Fruit fly (Drosophila melanogaster) Kc167 (cell line): Measurements from ENCODE around the gene CG15818.

ENCODE experiments used
- Myc ChIP-seq: fragments of >200 bp; optimal IDR thresholded peaks from 2 replicates; lab custom pipeline; 2017; ENCODE audit warnings: missing external identifiers
- Sin3A ChIP-seq: fragments of >200 bp; optimal IDR thresholded peaks from 2 replicates; lab custom pipeline; 2018; ENCODE audit warnings: missing external identifiers
- h ChIP-seq: fragments of >200 bp; optimal IDR thresholded peaks from 3 replicates; lab custom pipeline; 2018; ENCODE audit warnings: missing external identifiers
- insv ChIP-seq: fragments of >200 bp; optimal IDR thresholded peaks from 3 replicates; lab custom pipeline; 2018; ENCODE audit warnings: missing external identifiers
- psq ChIP-seq: fragments of >200 bp; optimal IDR thresholded peaks from 2 replicates; lab custom pipeline; 2017; ENCODE audit warnings: missing external identifiers
- ttk ChIP-seq: sonication (Bioruptor generic); optimal IDR thresholded peaks from 2 replicates; lab custom pipeline; 2017; ENCODE audit warnings: missing external identifiers

The CG15818 gene

dm6 chr2L:7433957-7434736 is 23.4 kb downstream of the CG15818 start:
- TF ChIP-seq Sin3A (lab: Kevin White, UChicago) (no peak), psq (lab: Kevin White, UChicago) (no peak), h (no peak), insv (lab: Kevin White, UChicago) (no peak), ttk (lab: Kevin White, UChicago) (no peak), Myc (lab: Kevin White, UChicago) (no peak)

DNA sequence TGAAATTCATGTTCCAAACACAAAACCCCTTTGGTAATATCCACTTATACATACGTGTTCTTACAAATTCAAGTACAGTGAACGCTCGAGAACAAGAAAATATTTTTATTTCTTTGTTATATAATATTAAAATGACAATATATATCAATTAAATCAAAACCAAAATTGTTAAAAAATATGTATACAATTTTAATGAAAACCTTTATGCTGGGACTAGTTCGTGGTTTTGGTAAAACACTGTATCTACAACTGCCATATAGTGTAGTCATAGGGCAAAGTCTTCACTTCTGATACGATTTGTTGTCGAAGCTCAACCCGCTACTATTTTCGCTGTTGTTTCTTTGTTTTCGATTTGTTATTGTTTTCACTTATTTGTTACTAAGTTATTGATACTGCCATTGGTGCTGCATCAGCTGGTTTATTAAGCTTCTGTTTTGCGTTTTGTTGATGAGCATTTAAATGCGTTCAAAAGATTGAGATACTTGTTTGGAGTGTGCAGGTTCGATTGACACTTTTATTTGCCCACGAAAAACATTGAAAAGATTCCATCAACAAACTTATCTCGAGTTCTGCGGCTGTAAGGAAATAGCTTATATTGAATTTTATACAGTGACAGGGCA is 24.1 kb downstream of the CG15818 start:
- TF ChIP-seq psq (lab: Kevin White, UChicago) (no peak), Sin3A (lab: Kevin White, UChicago) (no peak), h (no peak), insv (lab: Kevin White, UChicago) (no peak), ttk (lab: Kevin White, UChicago) (no peak)

- TF ChIP-seq h (no peak), insv (lab: Kevin White, UChicago) (no peak), ttk (lab: Kevin White, UChicago) (no peak), psq (lab: Kevin White, UChicago) (no peak), Sin3A (lab: Kevin White, UChicago) (no peak), Myc (lab: Kevin White, UChicago) (no peak)
Observed at dm6 chr2L:7435475-7435874, 24.8 kb downstream of the CG15818 start.

- TF ChIP-seq Myc (lab: Kevin White, UChicago) (no peak), psq (lab: Kevin White, UChicago) (no peak), Sin3A (lab: Kevin White, UChicago) (no peak), h (no peak), insv (lab: Kevin White, UChicago) (no peak), ttk (lab: Kevin White, UChicago) (no peak)
Observed at dm6 chr2L:7436492-7437324, 26.0 kb downstream of the CG15818 start.

DNA sequence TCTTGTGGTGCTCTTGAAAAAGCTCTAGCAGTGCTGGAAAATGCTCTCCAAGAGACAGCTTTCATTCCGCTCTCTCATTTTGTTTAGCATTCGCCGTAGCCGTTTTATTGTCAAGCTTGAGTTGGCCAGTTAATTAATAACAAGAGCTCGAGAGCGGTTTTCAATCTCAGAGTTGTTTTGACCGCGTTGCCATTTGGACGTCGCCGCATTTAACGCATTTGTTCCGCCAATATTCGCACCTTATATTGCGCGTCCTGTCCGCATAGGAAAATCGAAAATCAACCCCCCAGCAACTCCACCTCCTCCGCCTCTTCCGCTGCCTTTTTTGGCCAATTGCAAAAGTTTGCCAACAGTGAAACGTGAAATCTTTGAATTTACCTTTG is 26.6 kb downstream of the CG15818 start, which contains the start of gene CG5973:
CG5973 (plus strand) TSS at position 168 of the 383 bp plus-strand sequence.
- TF ChIP-seq Sin3A (lab: Kevin White, UChicago) (no peak), psq (lab: Kevin White, UChicago) (no peak), insv (lab: Kevin White, UChicago) (no peak), h (no peak), Myc (lab: Kevin White, UChicago) (no peak), ttk (lab: Kevin White, UChicago) (no peak)

DNA sequence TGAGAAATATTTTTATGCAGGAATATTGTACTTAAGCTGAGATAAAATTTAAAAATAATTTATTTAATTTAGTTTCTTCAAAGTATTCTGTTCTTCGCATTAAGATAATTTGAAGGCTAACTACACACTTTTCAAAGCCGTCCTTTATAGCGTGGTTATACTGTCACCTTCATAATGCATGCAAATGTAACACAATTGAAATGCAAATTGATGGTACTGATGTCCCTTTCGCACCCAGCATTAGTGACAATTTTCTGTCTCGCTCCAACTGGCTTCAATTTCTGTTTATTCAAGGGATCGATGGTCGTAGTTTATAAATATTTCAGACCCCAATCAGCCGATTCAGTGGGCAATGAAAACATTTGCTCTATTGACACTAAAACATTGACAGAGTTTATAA is 27.8 kb downstream of the CG15818 start:
- TF ChIP-seq psq (lab: Kevin White, UChicago) = no peak
- TF ChIP-seq Sin3A (lab: Kevin White, UChicago) = no peak
- TF ChIP-seq h = no peak
- no peak for TF ChIP-seq insv (lab: Kevin White, UChicago)
- TF ChIP-seq ttk (lab: Kevin White, UChicago) = no peak
- no peak for TF ChIP-seq Myc (lab: Kevin White, UChicago)

dm6 chr2L:7440458-7441018 is 29.8 kb downstream of the CG15818 start:
- no peak for TF ChIP-seq Sin3A (lab: Kevin White, UChicago)
- TF ChIP-seq h = no peak
- no peak for TF ChIP-seq insv (lab: Kevin White, UChicago)
- TF ChIP-seq ttk (lab: Kevin White, UChicago) = no peak
- no peak for TF ChIP-seq Myc (lab: Kevin White, UChicago)
- no peak for TF ChIP-seq psq (lab: Kevin White, UChicago)

dm6 chr2L:7442106-7442505 is 31.4 kb downstream of the CG15818 start:
- TF ChIP-seq psq (lab: Kevin White, UChicago) (no peak), ttk (lab: Kevin White, UChicago) (no peak), Sin3A (lab: Kevin White, UChicago) (no peak), Myc (lab: Kevin White, UChicago) (no peak), insv (lab: Kevin White, UChicago) (no peak), h (no peak)

- TF ChIP-seq insv (lab: Kevin White, UChicago) (no peak), psq (lab: Kevin White, UChicago) (no peak), Myc (lab: Kevin White, UChicago) (no peak), Sin3A (lab: Kevin White, UChicago) (no peak), ttk (lab: Kevin White, UChicago) (no peak), h (no peak)
Observed at dm6 chr2L:7442929-7443328, 32.2 kb downstream of the CG15818 start.

dm6 chr2L:7447820-7448219 is 37.1 kb downstream of the CG15818 start:
- TF ChIP-seq ttk (lab: Kevin White, UChicago) = no peak
- no peak for TF ChIP-seq h
- TF ChIP-seq insv (lab: Kevin White, UChicago) = no peak
- TF ChIP-seq Myc (lab: Kevin White, UChicago) = no peak
- no peak for TF ChIP-seq psq (lab: Kevin White, UChicago)
- no peak for TF ChIP-seq Sin3A (lab: Kevin White, UChicago)

DNA sequence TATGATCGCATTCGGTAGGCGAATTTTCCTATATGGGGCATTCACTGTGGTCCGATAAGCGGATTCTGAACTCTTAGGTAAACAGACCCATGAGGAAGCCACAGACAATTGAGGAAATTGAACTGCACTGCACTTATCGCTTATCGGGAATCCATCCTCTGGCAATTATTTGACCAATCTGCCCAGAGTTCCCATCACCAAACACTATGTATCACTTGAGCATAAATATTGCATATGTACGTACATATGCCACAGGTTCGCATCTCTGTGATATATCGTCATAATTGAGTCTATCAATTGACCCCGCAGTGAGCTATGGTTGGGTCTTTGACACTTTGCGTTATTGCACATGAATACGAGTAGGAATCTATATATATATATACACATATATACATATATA is 37.7 kb downstream of the CG15818 start:
- TF ChIP-seq ttk (lab: Kevin White, UChicago) = no peak
